Worm (Caenorhabditis elegans): ENCODE data around the gene H34I24.2.
A peak's percentile ranks its signal among the peaks of the same experiment; 100 is the strongest.

The H34I24.2 gene

DNA sequence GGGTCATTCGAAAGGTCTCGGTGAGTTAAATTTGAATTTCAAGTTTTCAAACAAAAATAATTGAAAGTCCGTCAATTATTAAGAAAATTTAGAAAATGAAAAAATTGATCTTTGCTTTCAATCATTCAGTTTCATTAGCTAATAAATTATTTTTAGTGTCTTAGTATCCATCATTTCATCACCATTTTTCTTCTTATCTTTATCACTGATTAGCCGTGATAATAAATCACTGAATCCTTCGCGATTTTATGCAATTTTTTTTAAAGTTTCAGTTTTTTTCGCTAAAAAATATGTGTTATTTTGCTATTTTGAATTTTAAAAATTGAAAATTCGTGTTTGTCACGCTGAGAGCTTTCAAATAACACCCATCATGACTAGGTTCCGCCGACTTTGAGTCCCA, 27.2 kb downstream of the H34I24.2 start:
- TF ChIP-seq ceh-82 (tag; optimal IDR thresholded peaks at IDR 0.05) (no peak), nhr-23 (tag; optimal IDR thresholded peaks at IDR 0.05) (no peak), C34F6.9 (tag; optimal IDR thresholded peaks at IDR 0.05) (no peak), zag-1 (tag; optimal IDR thresholded peaks at IDR 0.05) (no peak), Y55F3AM.14 (GFP tag; optimal IDR thresholded peaks at IDR 0.05) (no peak), unc-62 (GFP tag; optimal IDR thresholded peaks at IDR 0.05) (no peak), ZK546.5 (tag; optimal IDR thresholded peaks at IDR 0.05) (no peak), nhr-6 (tag; optimal IDR thresholded peaks at IDR 0.05) (no peak), nhr-237 (tag; optimal IDR thresholded peaks at IDR 0.05) (no peak), sma-9 (GFP tag; optimal IDR thresholded peaks at IDR 0.05) (no peak), sma-9 (tag; optimal IDR thresholded peaks at IDR 0.05) (no peak)

DNA sequence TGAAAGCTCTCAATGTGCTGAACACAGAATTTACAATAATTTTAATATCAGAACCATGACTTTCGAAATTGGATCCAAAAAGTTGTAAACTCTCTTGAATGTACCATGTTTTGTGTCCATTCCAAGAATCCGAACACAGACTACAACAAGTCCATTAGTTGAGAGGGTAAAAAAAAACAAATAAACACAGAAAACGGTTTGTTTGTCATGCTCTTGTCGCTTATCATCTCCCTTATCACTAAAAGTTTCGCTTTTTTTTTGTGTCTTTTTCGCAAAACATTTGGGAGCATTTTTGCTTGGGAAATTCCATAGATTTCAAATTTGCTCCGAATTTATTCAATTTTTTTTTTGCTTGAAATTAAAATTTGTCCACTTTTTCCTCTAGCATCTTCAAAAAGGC, 27.7 kb downstream of the H34I24.2 start:
- TF ChIP-seq elt-1 (tag; optimal IDR thresholded peaks at IDR 0.05), result no peak
- peak; percentile 24 for TF ChIP-seq F13H6.1 (tag; optimal IDR thresholded peaks at IDR 0.05)
- peak; percentile 53 for TF ChIP-seq skn-1 (tag; optimal IDR thresholded peaks at IDR 0.05)
- TF ChIP-seq fos-1 (tag; optimal IDR thresholded peaks at IDR 0.05), result peak; percentile 60
- TF ChIP-seq zag-1 (tag; optimal IDR thresholded peaks at IDR 0.05), result no peak
- TF ChIP-seq aly-2 (tag; optimal IDR thresholded peaks at IDR 0.05), result no peak
- TF ChIP-seq snpc-4 (tag; optimal IDR thresholded peaks at IDR 0.05), result no peak
- no peak for TF ChIP-seq ceh-16 (tag; optimal IDR thresholded peaks at IDR 0.05)
- peak; percentile 13 for TF ChIP-seq crh-2 (tag; optimal IDR thresholded peaks at IDR 0.05)
- TF ChIP-seq R02D3.7 (tag; optimal IDR thresholded peaks at IDR 0.05), result no peak
- TF ChIP-seq sma-9 (GFP tag; optimal IDR thresholded peaks at IDR 0.05), result peak; percentile 63
- TF ChIP-seq sma-9 (tag; optimal IDR thresholded peaks at IDR 0.05), result no peak
- no peak for TF ChIP-seq lsy-2 (tag; optimal IDR thresholded peaks at IDR 0.05)
- no peak for TF ChIP-seq mbf-1 (tag; optimal IDR thresholded peaks at IDR 0.05)

DNA sequence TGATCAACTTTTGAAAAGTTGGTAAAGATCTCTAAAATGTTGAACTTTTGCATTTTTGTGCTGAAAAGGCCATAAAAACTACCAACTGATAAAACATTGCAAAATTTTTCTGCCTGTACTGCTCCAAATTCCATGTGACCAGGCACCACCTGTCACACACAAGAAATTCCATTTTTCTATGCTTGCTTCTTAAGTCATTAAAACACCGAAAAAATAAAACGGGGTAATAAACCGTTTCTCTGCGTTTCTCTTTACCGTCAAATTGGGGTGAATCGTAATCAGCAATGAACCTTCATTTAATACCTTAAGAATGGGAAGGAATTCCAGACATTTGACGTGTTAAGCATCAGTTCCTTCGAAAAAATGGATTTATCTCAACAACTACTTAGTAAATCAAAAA, 28.4 kb downstream of the H34I24.2 start:
- TF ChIP-seq Y55F3AM.14 (GFP tag; optimal IDR thresholded peaks at IDR 0.05) (no peak), peb-1 (tag; optimal IDR thresholded peaks at IDR 0.05) (no peak), nhr-77 (tag; optimal IDR thresholded peaks at IDR 0.05) (no peak), F13H6.1 (tag; optimal IDR thresholded peaks at IDR 0.05) (peak; percentile 42), lin-39 (tag; optimal IDR thresholded peaks at IDR 0.05) (no peak), lsy-2 (tag; optimal IDR thresholded peaks at IDR 0.05) (peak in 1 of 2 experiments; percentile 6), crh-2 (tag; optimal IDR thresholded peaks at IDR 0.05) (peak; percentile 64), fos-1 (tag; optimal IDR thresholded peaks at IDR 0.05) (peak; percentile 77), nhr-21 (tag; optimal IDR thresholded peaks at IDR 0.05) (no peak), sma-9 (GFP tag; optimal IDR thresholded peaks at IDR 0.05) (peak; percentile 75), sma-9 (tag; optimal IDR thresholded peaks at IDR 0.05) (no peak)

DNA sequence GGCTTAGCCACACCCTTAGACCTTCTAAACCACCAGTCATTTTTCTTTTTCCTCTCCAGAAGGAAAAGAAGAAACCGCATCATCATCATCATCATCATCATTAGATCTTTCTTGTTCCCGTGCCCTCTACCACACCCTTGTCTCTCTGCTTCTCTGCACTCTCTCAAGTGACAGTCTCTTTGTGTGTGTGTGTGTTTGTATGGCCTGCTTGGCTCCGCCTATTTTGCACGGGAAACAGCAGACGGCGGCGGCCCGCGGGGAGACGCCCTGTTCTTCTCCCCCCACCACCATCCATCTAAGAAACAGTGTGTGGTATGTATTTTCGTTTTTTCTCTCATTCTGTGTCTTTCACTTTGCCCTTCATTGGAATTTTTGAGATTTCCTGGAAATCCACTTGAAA, 30.0 kb downstream of the H34I24.2 start:
- TF ChIP-seq blmp-1 (tag; optimal IDR thresholded peaks at IDR 0.05; ENCODE audit: insufficient read depth) (peak; percentile 87), R02D3.7 (tag; optimal IDR thresholded peaks at IDR 0.05) (no peak), nhr-12 (tag; optimal IDR thresholded peaks at IDR 0.05) (no peak), fos-1 (tag; optimal IDR thresholded peaks at IDR 0.05) (peak; percentile 83), unc-62 (GFP tag; optimal IDR thresholded peaks at IDR 0.05) (no peak), alr-1 (tag; optimal IDR thresholded peaks at IDR 0.05) (no peak), lin-13 (GFP tag; optimal IDR thresholded peaks at IDR 0.05) (peak; percentile 49), ztf-1 (GFP tag; conservative IDR thresholded peaks at IDR 0.05) (no peak), ceh-16 (tag; optimal IDR thresholded peaks at IDR 0.05) (peak; percentile 33), mdl-1 (tag; optimal IDR thresholded peaks at IDR 0.05) (peak; percentile 52 to 71), elt-1 (tag; optimal IDR thresholded peaks at IDR 0.05) (no peak), nhr-25 (tag; optimal IDR thresholded peaks at IDR 0.05) (peak; percentile 96), C34F6.9 (tag; optimal IDR thresholded peaks at IDR 0.05) (peak; percentile 17), elt-3 (tag; optimal IDR thresholded peaks at IDR 0.05) (no peak), nhr-129 (tag; optimal IDR thresholded peaks at IDR 0.05) (peak; percentile 78), mbf-1 (tag; optimal IDR thresholded peaks at IDR 0.05) (no peak), nhr-6 (tag; optimal IDR thresholded peaks at IDR 0.05) (no peak), crh-2 (tag; optimal IDR thresholded peaks at IDR 0.05) (peak; percentile 64), zag-1 (tag; optimal IDR thresholded peaks at IDR 0.05) (no peak), gmeb-1 (tag; optimal IDR thresholded peaks at IDR 0.05) (peak; percentile 61), mab-5 (tag; optimal IDR thresholded peaks at IDR 0.05) (peak; percentile 15), snpc-4 (tag; optimal IDR thresholded peaks at IDR 0.05) (no peak), Y55F3AM.14 (GFP tag; optimal IDR thresholded peaks at IDR 0.05) (peak; percentile 9), ceh-82 (tag; optimal IDR thresholded peaks at IDR 0.05) (no peak), peb-1 (tag; optimal IDR thresholded peaks at IDR 0.05) (no peak), dmd-4 (tag; optimal IDR thresholded peaks at IDR 0.05) (no peak), nhr-11 (tag; optimal IDR thresholded peaks at IDR 0.05) (no peak), lin-11 (tag; optimal IDR thresholded peaks at IDR 0.05) (no peak), sem-4 (tag; optimal IDR thresholded peaks at IDR 0.05) (peak; percentile 39), ama-1 (optimal IDR thresholded peaks at IDR 0.05) (no peak), nhr-10 (tag; optimal IDR thresholded peaks at IDR 0.05) (no peak), lin-39 (tag; optimal IDR thresholded peaks at IDR 0.05) (peak; percentile 51), unc-55 (GFP tag; optimal IDR thresholded peaks at IDR 0.05) (no peak), sma-9 (GFP tag; optimal IDR thresholded peaks at IDR 0.05) (peak; percentile 94), sma-9 (tag; optimal IDR thresholded peaks at IDR 0.05) (no peak), skn-1 (tag; optimal IDR thresholded peaks at IDR 0.05) (no peak), ZK546.5 (tag; optimal IDR thresholded peaks at IDR 0.05) (no peak), egl-27 (tag; optimal IDR thresholded peaks at IDR 0.05) (peak; percentile 69), nhr-21 (tag; optimal IDR thresholded peaks at IDR 0.05) (peak; percentile 85)

All from whole organism, L2 larva.